Fruit fly (Drosophila melanogaster) whole organism, embryonic: ENCODE results near the gene CG14669.

Source experiments
- B-H1 ChIP-seq: fragments of 200-800 bp; sonication (Bioruptor generic); IDR thresholded peaks from 3 replicates; pipeline ENCODE4 v1.3.6; 2022; ENCODE audit warnings: missing biosample characterization, missing genetic modification characterization
- Bteb2 ChIP-seq: fragments of 200-800 bp; sonication (Bioruptor generic); optimal IDR thresholded peaks from 2 replicates; lab custom pipeline; 2016; ENCODE audit warnings: missing biosample characterization, missing genetic modification characterization
- CG11723 ChIP-seq: fragments of 200-800 bp; sonication (Bioruptor generic); optimal IDR thresholded peaks from 2 replicates; lab custom pipeline; 2017; ENCODE audit warnings: missing biosample characterization, mild to moderate bottlenecking, missing genetic modification characterization
- CG1233 ChIP-seq: fragments of 200-800 bp; sonication (Bioruptor generic); optimal IDR thresholded peaks from 4 replicates; lab custom pipeline; 2018; ENCODE audit warnings: missing biosample characterization, mild to moderate bottlenecking, missing genetic modification characterization
- CG12942 ChIP-seq: fragments of 200-800 bp; sonication (Bioruptor generic); optimal IDR thresholded peaks from 3 replicates; lab custom pipeline; 2016; ENCODE audit warnings: missing biosample characterization, missing genetic modification characterization
- CG13296 ChIP-seq: fragments of 200-800 bp; sonication (Bioruptor generic); optimal IDR thresholded peaks from 3 replicates; lab custom pipeline; 2018; ENCODE audit warnings: missing biosample characterization, mild to moderate bottlenecking, missing genetic modification characterization
- CG14667 ChIP-seq: fragments of 200-800 bp; sonication (Bioruptor generic); IDR thresholded peaks from 2 replicates; pipeline ENCODE4 v1.3.6; 2022; ENCODE audit warnings: missing biosample characterization, missing genetic modification characterization
- CG15073 ChIP-seq: fragments of 200-800 bp; sonication (Bioruptor generic); optimal IDR thresholded peaks from 2 replicates; lab custom pipeline; 2016; ENCODE audit warnings: missing biosample characterization, missing genetic modification characterization
- CG17328 ChIP-seq: fragments of 200-800 bp; sonication (Bioruptor generic); IDR thresholded peaks from 2 replicates; pipeline ENCODE4 v1.3.6; 2022; ENCODE audit warnings: missing biosample characterization, missing genetic modification characterization
- CG17359 ChIP-seq: fragments of 200-800 bp; sonication (Bioruptor generic); optimal IDR thresholded peaks from 3 replicates; lab custom pipeline; 2018; ENCODE audit warnings: missing biosample characterization, mild to moderate bottlenecking, missing genetic modification characterization, moderate library complexity
- CG17829 ChIP-seq: fragments of 200-800 bp; optimal IDR thresholded peaks from 2 replicates; lab custom pipeline; 2019; ENCODE audit warnings: missing biosample characterization, mild to moderate bottlenecking, missing genetic modification characterization, moderate library complexity
- CG17912 ChIP-seq: fragments of 200-800 bp; sonication (Bioruptor generic); optimal IDR thresholded peaks from 2 replicates; lab custom pipeline; 2018; ENCODE audit warnings: missing biosample characterization, mild to moderate bottlenecking, missing genetic modification characterization
- CG2120 ChIP-seq: fragments of 200-800 bp; sonication (Bioruptor generic); optimal IDR thresholded peaks from 3 replicates; lab custom pipeline; 2016; ENCODE audit warnings: missing biosample characterization, missing genetic modification characterization
- CG2202 ChIP-seq: fragments of 200-800 bp; sonication (Bioruptor generic); optimal IDR thresholded peaks from 2 replicates; lab custom pipeline; 2018; ENCODE audit warnings: missing biosample characterization, mild to moderate bottlenecking, missing genetic modification characterization
- CG2678 ChIP-seq: fragments of 200-800 bp; sonication (Bioruptor generic); optimal IDR thresholded peaks from 3 replicates; lab custom pipeline; 2019; ENCODE audit warnings: missing biosample characterization, mild to moderate bottlenecking, missing genetic modification characterization, moderate library complexity
- CG31388 ChIP-seq: fragments of 200-800 bp; sonication (Bioruptor generic); optimal IDR thresholded peaks from 2 replicates; lab custom pipeline; 2016; ENCODE audit warnings: missing biosample characterization, missing genetic modification characterization
- CG34422 ChIP-seq: fragments of 200-800 bp; sonication (Bioruptor generic); IDR thresholded peaks from 3 replicates; pipeline ENCODE4 v1.3.6; 2022; ENCODE audit warnings: missing biosample characterization, missing genetic modification characterization
- CG7839 ChIP-seq: fragments of 200-800 bp; sonication (Bioruptor generic); optimal IDR thresholded peaks from 3 replicates; lab custom pipeline; 2018; ENCODE audit warnings: missing biosample characterization, mild to moderate bottlenecking, missing genetic modification characterization, moderate library complexity
- Chrac-16 ChIP-seq: fragments of 200-800 bp; sonication (Bioruptor generic); optimal IDR thresholded peaks from 3 replicates; lab custom pipeline; 2016; ENCODE audit warnings: missing biosample characterization, missing genetic modification characterization
- Dref ChIP-seq: fragments of 200-800 bp; sonication (Bioruptor generic); IDR thresholded peaks from 2 replicates; pipeline ENCODE4 v1.3.6; 2022; ENCODE audit warnings: missing biosample characterization, missing genetic modification characterization
- Fer3 ChIP-seq: fragments of 200-800 bp; sonication (Bioruptor generic); optimal IDR thresholded peaks from 2 replicates; lab custom pipeline; 2018; ENCODE audit warnings: missing biosample characterization, mild to moderate bottlenecking, missing genetic modification characterization, moderate library complexity
- Hand ChIP-seq: fragments of 200-800 bp; sonication (Bioruptor generic); optimal IDR thresholded peaks from 2 replicates; lab custom pipeline; 2017; ENCODE audit warnings: mild to moderate bottlenecking, missing biosample characterization, missing genetic modification reagents, missing genetic modification characterization
- Hey ChIP-seq: fragments of 200-800 bp; sonication (Bioruptor generic); optimal IDR thresholded peaks from 3 replicates; lab custom pipeline; 2018; ENCODE audit warnings: missing biosample characterization, mild to moderate bottlenecking, missing genetic modification characterization
- Hr78 ChIP-seq, 2 experiments: fragments of 200-800 bp in 1 of 2; fragments of >200 bp in 1 of 2; sonication (Bioruptor generic) in 1 of 2; optimal IDR thresholded peaks; 2 replicates each; lab custom pipeline; 2017 to 2019; ENCODE audit warnings: missing biosample characterization in 2 of 2, missing genetic modification characterization in 2 of 2, mild to moderate bottlenecking in 1 of 2, moderate library complexity in 1 of 2
- Hsf ChIP-seq: fragments of 200-800 bp; sonication (Bioruptor generic); optimal IDR thresholded peaks from 3 replicates; lab custom pipeline; 2016; ENCODE audit warnings: missing biosample characterization, missing genetic modification characterization
- Med ChIP-seq: fragments of 200-800 bp; sonication (Bioruptor generic); peaks from one replicate; lab custom pipeline; 2016; ENCODE audit warnings: missing biosample characterization, missing genetic modification characterization, mild to moderate bottlenecking, inconsistent platforms, moderate library complexity
- Mes4 ChIP-seq: fragments of 200-800 bp; sonication (Bioruptor generic); optimal IDR thresholded peaks from 2 replicates; lab custom pipeline; 2016; ENCODE audit warnings: missing biosample characterization, missing genetic modification characterization
- PHDP ChIP-seq: fragments of 200-800 bp; sonication (Bioruptor generic); optimal IDR thresholded peaks from 3 replicates; lab custom pipeline; 2018; ENCODE audit warnings: missing biosample characterization, mild to moderate bottlenecking, missing genetic modification characterization, moderate library complexity
- Xbp1 ChIP-seq: fragments of 200-800 bp; sonication (Bioruptor generic); optimal IDR thresholded peaks from 3 replicates; lab custom pipeline; 2016; ENCODE audit warnings: missing biosample characterization, mild to moderate bottlenecking, missing genetic modification characterization
- Xrp1 ChIP-seq: fragments of 200-800 bp; sonication (Bioruptor generic); IDR thresholded peaks from 2 replicates; pipeline ENCODE4 v1.3.6; 2022; ENCODE audit warnings: missing biosample characterization, missing genetic modification characterization
- bcd ChIP-seq: fragments of 200-800 bp; sonication (Bioruptor generic); optimal IDR thresholded peaks from 2 replicates; lab custom pipeline; 2017; ENCODE audit warnings: missing biosample characterization, mild to moderate bottlenecking, missing genetic modification characterization
- chn ChIP-seq: fragments of 200-800 bp; sonication (Bioruptor generic); optimal IDR thresholded peaks from 2 replicates; lab custom pipeline; 2016; ENCODE audit warnings: missing biosample characterization, missing genetic modification characterization
- crol ChIP-seq: fragments of 200-800 bp; sonication (Bioruptor generic); IDR thresholded peaks from 2 replicates; pipeline ENCODE4 v1.3.6; 2022; ENCODE audit warnings: missing biosample characterization, missing genetic modification characterization
- cwo ChIP-seq: fragments of 200-800 bp; sonication (Bioruptor generic); optimal IDR thresholded peaks from 3 replicates; lab custom pipeline; 2017; ENCODE audit warnings: missing biosample characterization, missing genetic modification characterization, mild to moderate bottlenecking, moderate library complexity, missing genetic modification reagents
- danr ChIP-seq: fragments of 200-800 bp; sonication (Bioruptor generic); IDR thresholded peaks from 2 replicates; pipeline ENCODE4 v1.3.6; 2022; ENCODE audit warnings: missing biosample characterization, missing genetic modification characterization
- dmrt99B ChIP-seq: fragments of 200-800 bp; sonication (Bioruptor generic); optimal IDR thresholded peaks from 2 replicates; lab custom pipeline; 2018; ENCODE audit warnings: missing biosample characterization, mild to moderate bottlenecking, missing genetic modification characterization, moderate library complexity
- dysf ChIP-seq: fragments of 200-800 bp; sonication (Bioruptor generic); IDR thresholded peaks from 3 replicates; pipeline ENCODE4 v1.3.6; 2022; ENCODE audit warnings: missing biosample characterization, missing genetic modification characterization
- esg ChIP-seq: fragments of 200-800 bp; sonication (Bioruptor generic); conservative IDR thresholded peaks from 2 replicates; pipeline ENCODE4 v1.3.6; 2022; ENCODE audit warnings: missing biosample characterization, missing genetic modification characterization
- gcm2 ChIP-seq: fragments of 200-800 bp; sonication (Bioruptor generic); optimal IDR thresholded peaks from 2 replicates; lab custom pipeline; 2016; ENCODE audit warnings: missing biosample characterization, missing genetic modification characterization
- jigr1 ChIP-seq: fragments of 200-800 bp; sonication (Bioruptor generic); IDR thresholded peaks from 3 replicates; pipeline ENCODE4 v1.3.6; 2022; ENCODE audit warnings: missing biosample characterization, missing genetic modification characterization
- ken ChIP-seq: fragments of 200-800 bp; sonication (Bioruptor generic); IDR thresholded peaks from 3 replicates; pipeline ENCODE4 v1.3.6; 2022; ENCODE audit warnings: missing biosample characterization, missing genetic modification characterization
- klu ChIP-seq: fragments of 200-800 bp; sonication (Bioruptor generic); IDR thresholded peaks from 2 replicates; pipeline ENCODE4 v1.3.6; 2022; ENCODE audit warnings: missing biosample characterization, missing genetic modification characterization
- lilli ChIP-seq: fragments of 200-800 bp; sonication (Bioruptor generic); optimal IDR thresholded peaks from 3 replicates; lab custom pipeline; 2016; ENCODE audit warnings: missing biosample characterization, missing genetic modification characterization
- lola ChIP-seq, 3 experiments: fragments of >200 bp in 2 of 3; fragments of 200-800 bp in 1 of 3; sonication (Bioruptor generic) in 1 of 3; optimal IDR thresholded peaks; 2 replicates each; lab custom pipeline; 2017 to 2019; ENCODE audit warnings: missing biosample characterization in 3 of 3, missing genetic modification characterization in 3 of 3, mild to moderate bottlenecking in 1 of 3, moderate library complexity in 1 of 3
- nerfin-1 ChIP-seq: fragments of 200-800 bp; sonication (Bioruptor generic); optimal IDR thresholded peaks from 3 replicates; lab custom pipeline; 2019; ENCODE audit warnings: missing biosample characterization, mild to moderate bottlenecking, missing genetic modification characterization, moderate library complexity
- scrt ChIP-seq: fragments of 200-800 bp; sonication (Bioruptor generic); optimal IDR thresholded peaks from 2 replicates; lab custom pipeline; 2018; ENCODE audit warnings: missing biosample characterization, mild to moderate bottlenecking, missing genetic modification characterization, moderate library complexity
- slou ChIP-seq: fragments of 200-800 bp; sonication (Bioruptor generic); optimal IDR thresholded peaks from 3 replicates; lab custom pipeline; 2016; ENCODE audit warnings: missing biosample characterization, missing genetic modification characterization
- sob ChIP-seq: fragments of 200-800 bp; sonication (Bioruptor generic); IDR thresholded peaks from 2 replicates; pipeline ENCODE4 v1.3.6; 2022; ENCODE audit warnings: missing biosample characterization, missing genetic modification characterization
- sqz ChIP-seq: fragments of 200-800 bp; sonication (Bioruptor generic); optimal IDR thresholded peaks from 3 replicates; lab custom pipeline; 2018; ENCODE audit warnings: missing biosample characterization, mild to moderate bottlenecking, missing genetic modification characterization
- sug ChIP-seq: fragments of 200-800 bp; optimal IDR thresholded peaks from 2 replicates; lab custom pipeline; 2019; ENCODE audit warnings: missing biosample characterization, mild to moderate bottlenecking, missing genetic modification characterization, moderate library complexity
- tin ChIP-seq: fragments of 200-800 bp; sonication (Bioruptor generic); optimal IDR thresholded peaks from 3 replicates; lab custom pipeline; 2016; ENCODE audit warnings: missing biosample characterization, missing genetic modification characterization

Gene CG14669

dm6 chr3R:5412987-5413386 is 1.3 kb upstream of the CG14669 start (continued):
- TF ChIP-seq scrt (GFP tag; lab: Kevin White, UChicago) (peak; percentile 4), Mes4 (no peak), tin (GFP tag; lab: Kevin White, UChicago) (peak; percentile 4), CG7839 (tag; lab: Kevin White, UChicago) (peak; percentile 63), CG17359 (tag; lab: Kevin White, UChicago) (peak; percentile 42), CG11723 (GFP tag; lab: Kevin White, UChicago) (no peak), Hsf (GFP tag; lab: Kevin White, UChicago) (peak; percentile 52), sug (tag; lab: Kevin White, UChicago) (no peak), cwo (GFP tag; lab: Kevin White, UChicago) (peak; percentile 50), slou (no peak), CG2120 (peak; percentile 69), sob (peak; percentile 24; the same call in 1 of the 2 replicates), CG2202 (no peak), Hr78 (GFP tag; optimal IDR thresholded peaks at IDR 0.05; lab: Kevin White, UChicago) (no peak), Hey (tag; lab: Kevin White, UChicago) (no peak), Xbp1 (GFP tag; lab: Kevin White, UChicago) (peak; percentile 42), CG13296 (peak; percentile 63), klu (GFP tag; lab: Robert Waterston, UW) (no peak), CG14667 (GFP tag; lab: Robert Waterston, UW) (no peak), CG1233 (peak; percentile 14), ken (GFP tag; lab: Robert Waterston, UW) (0 out of 3 replicates have a peak, but pooled peaks have one; percentile 37), nerfin-1 (tag; lab: Kevin White, UChicago) (no peak), CG17328 (GFP tag; lab: Robert Waterston, UW) (peak; percentile 21; the same call in 1 of the 2 replicates), CG12942 (GFP tag; lab: Kevin White, UChicago) (no peak), CG15073 (GFP tag; lab: Kevin White, UChicago) (no peak), crol (GFP tag; lab: Robert Waterston, UW) (no peak), Fer3 (tag; lab: Kevin White, UChicago) (peak; percentile 45), sqz (GFP tag; lab: Kevin White, UChicago) (no peak), lilli (peak; percentile 23), dysf (GFP tag; lab: Robert Waterston, UW) (0 out of 3 replicates have a peak, but pooled peaks have one; percentile 27), Hand (GFP tag; lab: Kevin White, UChicago) (peak; percentile 62)

DNA sequence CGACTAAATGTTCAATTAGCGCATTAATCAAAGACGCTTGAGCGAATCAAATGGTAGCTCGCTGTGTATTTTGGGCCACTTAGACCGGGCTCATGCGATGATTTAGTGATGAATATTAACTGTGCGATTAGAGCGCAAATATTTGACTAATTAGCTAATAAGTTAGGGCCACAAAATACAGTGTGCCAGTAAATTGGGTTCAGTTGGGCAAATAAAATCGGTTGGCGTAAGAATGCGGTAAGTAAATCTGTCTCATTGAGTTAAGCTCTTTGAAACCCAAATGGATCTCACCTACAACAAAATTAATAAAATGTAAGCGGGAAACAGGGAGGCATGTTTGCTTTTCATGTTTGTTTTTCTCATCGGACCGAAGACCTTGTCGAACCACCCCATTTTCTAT is 6.1 kb downstream of the CG14669 start:
- TF ChIP-seq CG17829 (tag; lab: Kevin White, UChicago) (no peak), Med (GFP tag; lab: Kevin White, UChicago) (peak; percentile 69)

DNA sequence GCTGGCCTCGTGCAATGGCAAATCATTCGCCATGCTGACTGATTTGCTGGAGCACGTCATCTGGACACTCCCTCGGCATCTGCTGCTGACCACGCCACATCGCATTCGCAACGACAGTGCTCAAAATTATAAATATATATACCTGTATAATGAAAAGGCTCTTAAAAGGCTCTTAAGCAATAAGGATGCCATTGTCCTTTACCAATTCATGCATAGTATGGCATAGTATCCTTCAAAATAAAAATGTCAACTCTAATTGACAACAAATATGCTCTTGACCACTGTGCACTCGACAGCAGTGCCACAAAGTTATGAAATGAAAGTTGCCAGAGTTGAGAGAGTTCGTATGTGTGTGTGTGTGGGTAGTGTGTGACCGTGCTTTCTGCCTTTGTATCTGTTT is 7.8 kb downstream of the CG14669 start:
- TF ChIP-seq Dref (GFP tag; lab: Robert Waterston, UW) (no peak), jigr1 (no peak), PHDP (tag; lab: Kevin White, UChicago) (no peak), danr (GFP tag; lab: Robert Waterston, UW) (no peak), CG34422 (GFP tag; lab: Robert Waterston, UW) (no peak), CG17912 (GFP tag; lab: Kevin White, UChicago) (no peak), Chrac-16 (GFP tag; lab: Kevin White, UChicago) (no peak), CG31388 (GFP tag; lab: Kevin White, UChicago) (no peak), lola (GFP tag; optimal IDR thresholded peaks at IDR 0.05; lab: Kevin White, UChicago) (no peak), Bteb2 (GFP tag; lab: Kevin White, UChicago) (no peak), chn (no peak), B-H1 (no peak), CG2678 (peak; percentile 25), Xrp1 (GFP tag; lab: Robert Waterston, UW) (no peak), dmrt99B (tag; lab: Kevin White, UChicago) (peak; percentile 37), gcm2 (GFP tag; lab: Kevin White, UChicago) (no peak), bcd (no peak), esg (GFP tag; lab: Robert Waterston, UW) (no peak)
